Fruit fly (Drosophila melanogaster): ENCODE results near the gene Acer.

Gene Acer

dm6 chr2L:8477971-8478370 is 43.8 kb upstream of the Acer start (continued):
- TF ChIP-seq exex (tag; optimal IDR thresholded peaks at IDR 0.05) (no peak), Meics (GFP tag; optimal IDR thresholded peaks at IDR 0.05) (no peak), nerfin-2 (GFP tag; IDR thresholded peaks at IDR 0.05; ENCODE audit: partially characterized antibody) (no peak), CG4360 (GFP tag; IDR thresholded peaks at IDR 0.05) (no peak), CG14860 (GFP tag; IDR thresholded peaks at IDR 0.05; ENCODE audit: partially characterized antibody) (peak; percentile 54), danr (GFP tag; IDR thresholded peaks at IDR 0.05) (no peak), Ravus (GFP tag; IDR thresholded peaks at IDR 0.05) (no peak), dan (GFP tag; IDR thresholded peaks at IDR 0.05) (no peak), sna (GFP tag; IDR thresholded peaks at IDR 0.05; ENCODE audit: partially characterized antibody) (no peak), CG1602 (GFP tag; optimal IDR thresholded peaks at IDR 0.05) (no peak), Dad (GFP tag; optimal IDR thresholded peaks at IDR 0.05) (no peak)

- TF ChIP-seq CG6854 (GFP tag; optimal IDR thresholded peaks at IDR 0.05) (no peak), ind (GFP tag; optimal IDR thresholded peaks at IDR 0.05) (no peak), Jarid2 (GFP tag; optimal IDR thresholded peaks at IDR 0.05) (peak; percentile 55), amos (GFP tag; IDR thresholded peaks at IDR 0.05; ENCODE audit: partially characterized antibody) (no peak), cwo (GFP tag; optimal IDR thresholded peaks at IDR 0.05) (peak; percentile 51), Antp (GFP tag; optimal IDR thresholded peaks at IDR 0.05) (no peak), mirr (GFP tag; optimal IDR thresholded peaks at IDR 0.05) (no peak), Ravus (GFP tag; IDR thresholded peaks at IDR 0.05) (no peak), chif (GFP tag; optimal IDR thresholded peaks at IDR 0.05) (no peak), btn (GFP tag; optimal IDR thresholded peaks at IDR 0.05) (no peak), fd64A (GFP tag; optimal IDR thresholded peaks at IDR 0.05) (no peak), lilli (GFP tag; optimal IDR thresholded peaks at IDR 0.05) (no peak), sim (GFP tag; IDR thresholded peaks at IDR 0.05) (no peak), CG4404 (GFP tag; IDR thresholded peaks at IDR 0.05) (no peak), oc (tag; optimal IDR thresholded peaks at IDR 0.05) (no peak), CG1832 (GFP tag; optimal IDR thresholded peaks at IDR 0.05) (peak; percentile 1), CTCF (GFP tag; optimal IDR thresholded peaks at IDR 0.05) (no peak), CG6272 (GFP tag; IDR thresholded peaks at IDR 0.05) (no peak), CG11398 (GFP tag; optimal IDR thresholded peaks at IDR 0.05) (no peak), ci (GFP tag; IDR thresholded peaks at IDR 0.05) (0 out of 3 replicates have a peak, but pooled peaks have one; percentile 35), Bgb (GFP tag; IDR thresholded peaks at IDR 0.05; ENCODE audit: partially characterized antibody) (peak; percentile 9; the same call in 1 of the 2 replicates), CG17385 (GFP tag; optimal IDR thresholded peaks at IDR 0.05) (no peak), seq (GFP tag; IDR thresholded peaks at IDR 0.05) (0 out of 2 replicates have a peak, but pooled peaks have one; percentile 12), Bteb2 (GFP tag; optimal IDR thresholded peaks at IDR 0.05) (no peak), yki (optimal IDR thresholded peaks at IDR 0.05) (no peak), dan (GFP tag; IDR thresholded peaks at IDR 0.05) (no peak), kni (GFP tag; optimal IDR thresholded peaks at IDR 0.05) (peak; percentile 75), CG18011 (GFP tag; optimal IDR thresholded peaks at IDR 0.05) (no peak), CG10209 (GFP tag; optimal IDR thresholded peaks at IDR 0.05) (no peak), cg (GFP tag; optimal IDR thresholded peaks at IDR 0.05) (no peak), CG11085 (GFP tag; IDR thresholded peaks at IDR 0.05) (no peak), CG12769 (tag; optimal IDR thresholded peaks at IDR 0.05) (peak; percentile 84), Rfx (GFP tag; IDR thresholded peaks at IDR 0.05) (peak; percentile 27; the same call in 1 of the 2 replicates), CG9215 (GFP tag; IDR thresholded peaks at IDR 0.05) (no peak), Stat92E (GFP tag; optimal IDR thresholded peaks at IDR 0.05) (no peak), Nf-YA (GFP tag; IDR thresholded peaks at IDR 0.05) (no peak), dmrt11E (tag; optimal IDR thresholded peaks at IDR 0.05) (no peak), CG2875 (GFP tag; optimal IDR thresholded peaks at IDR 0.05) (no peak), Nf-YB (GFP tag; optimal IDR thresholded peaks at IDR 0.05) (no peak), Dad (GFP tag; optimal IDR thresholded peaks at IDR 0.05) (no peak), Xrp1 (GFP tag; IDR thresholded peaks at IDR 0.05) (no peak), NC2β (GFP tag; optimal IDR thresholded peaks at IDR 0.05) (no peak)
Observed at dm6 chr2L:8478379-8478778, 43.4 kb upstream of the Acer start.
